Fruit fly (Drosophila melanogaster) whole organism, embryonic: ENCODE measurements around the gene mv.

Experiments used
- CG34376 ChIP-seq: fragments of 200-800 bp; sonication (Bioruptor generic); optimal IDR thresholded peaks from 2 replicates; lab custom pipeline; 2018; ENCODE audit warnings: missing biosample characterization, mild to moderate bottlenecking, missing genetic modification characterization
- CG4404 ChIP-seq: fragments of 200-800 bp; sonication (Bioruptor generic); IDR thresholded peaks from 2 replicates; pipeline ENCODE4 v1.3.6; 2022; ENCODE audit warnings: missing biosample characterization, missing genetic modification characterization

- TF ChIP-seq CG4404 (GFP tag; lab: Robert Waterston, UW) (no peak), CG34376 (GFP tag; lab: Kevin White, UChicago) (no peak)
Observed at dm6 chr3L:2004732-2005131, 40.8 kb upstream of the mv start.
